Fruit fly (Drosophila melanogaster): ENCODE results near the gene CG12725.

Gene CG12725

dm6 chrX:13412941-13413613 lies 10.4 kb upstream of the CG12725 start, which contains the start of the genes CG1998 and Set2 (continued):
- TF ChIP-seq D (optimal IDR thresholded peaks at IDR 0.05) (no peak), D (GFP tag; optimal IDR thresholded peaks at IDR 0.05) (no peak), sob (GFP tag; IDR thresholded peaks at IDR 0.05) (peak; percentile 65), CG1603 (tag; optimal IDR thresholded peaks at IDR 0.05) (peak; percentile 85), CG30020 (tag; optimal IDR thresholded peaks at IDR 0.05) (no peak), CG11085 (GFP tag; IDR thresholded peaks at IDR 0.05) (no peak), HLH3B (GFP tag; IDR thresholded peaks at IDR 0.05) (no peak), Hand (GFP tag; optimal IDR thresholded peaks at IDR 0.05) (no peak), CG13424 (tag; optimal IDR thresholded peaks at IDR 0.05) (peak; percentile 35), CG32532 (GFP tag; IDR thresholded peaks at IDR 0.05) (peak; percentile 45; the same call in 1 of the 2 replicates), salm (tag; optimal IDR thresholded peaks at IDR 0.05) (peak; percentile 8), fru (optimal IDR thresholded peaks at IDR 0.05) (no peak), Poxn (GFP tag; IDR thresholded peaks at IDR 0.05) (no peak), Xrp1 (GFP tag; IDR thresholded peaks at IDR 0.05) (no peak), CG8944 (GFP tag; optimal IDR thresholded peaks at IDR 0.05) (no peak), Dfd (GFP tag; optimal IDR thresholded peaks at IDR 0.05) (no peak), Dad (GFP tag; optimal IDR thresholded peaks at IDR 0.05) (peak; percentile 38), cas (GFP tag; IDR thresholded peaks at IDR 0.05) (no peak), NC2α (GFP tag; optimal IDR thresholded peaks at IDR 0.05) (peak; percentile 26), CG34422 (GFP tag; IDR thresholded peaks at IDR 0.05) (peak; percentile 63; the same call in 2 of the 3 replicates), NC2β (GFP tag; optimal IDR thresholded peaks at IDR 0.05) (peak; percentile 15), ems (GFP tag; optimal IDR thresholded peaks at IDR 0.05) (peak; percentile 8), CG4282 (GFP tag; optimal IDR thresholded peaks at IDR 0.05) (no peak), cad (GFP tag; optimal IDR thresholded peaks at IDR 0.05) (no peak), Ets65A (GFP tag) (peak; percentile 95), CG18764 (GFP tag; optimal IDR thresholded peaks at IDR 0.05) (no peak), Six4 (GFP tag; optimal IDR thresholded peaks at IDR 0.05) (no peak), knrl (GFP tag; IDR thresholded peaks at IDR 0.05; ENCODE audit: partially characterized antibody) (peak; percentile 56; the same call in 2 of the 3 replicates), CG8281 (tag; optimal IDR thresholded peaks at IDR 0.05) (no peak), dm (GFP tag; optimal IDR thresholded peaks at IDR 0.05) (peak; percentile 44), zfh1 (GFP tag; IDR thresholded peaks at IDR 0.05) (no peak; the same call in 2 of the 3 replicates), bbx (GFP tag; IDR thresholded peaks at IDR 0.05; ENCODE audit: partially characterized antibody) (peak; percentile 27; the same call in 1 of the 2 replicates), Eip74EF (GFP tag; optimal IDR thresholded peaks at IDR 0.05) (no peak), ken (GFP tag; IDR thresholded peaks at IDR 0.05) (peak; percentile 57; the same call in 2 of the 3 replicates), Usf (GFP tag; optimal IDR thresholded peaks at IDR 0.05) (no peak), CG15073 (GFP tag; optimal IDR thresholded peaks at IDR 0.05) (no peak), nom (GFP tag; optimal IDR thresholded peaks at IDR 0.05) (no peak), cwo (GFP tag; optimal IDR thresholded peaks at IDR 0.05) (no peak), HLH4C (GFP tag; IDR thresholded peaks at IDR 0.05; ENCODE audit: partially characterized antibody) (0 out of 3 replicates have a peak, but pooled peaks have one; percentile 23), Med (GFP tag) (peak; percentile 94), bsh (GFP tag; optimal IDR thresholded peaks at IDR 0.05) (no peak), CG10209 (GFP tag; optimal IDR thresholded peaks at IDR 0.05) (no peak), CG34376 (GFP tag; optimal IDR thresholded peaks at IDR 0.05) (no peak), Dref (GFP tag; IDR thresholded peaks at IDR 0.05) (peak; percentile 60), CG8924 (tag; optimal IDR thresholded peaks at IDR 0.05) (peak; percentile 45), Fer1 (GFP tag; optimal IDR thresholded peaks at IDR 0.05) (peak; percentile 52), Dip3 (GFP tag; optimal IDR thresholded peaks at IDR 0.05) (no peak), hkb (optimal IDR thresholded peaks at IDR 0.05) (no peak), hkb (GFP tag; IDR thresholded peaks at IDR 0.05) (no peak), H15 (GFP tag; IDR thresholded peaks at IDR 0.05) (no peak), bigmax (GFP tag; optimal IDR thresholded peaks at IDR 0.05) (peak; percentile 43)
